Fruit fly (Drosophila melanogaster): Measurements from ENCODE around the gene chm.

The chm gene

dm6 chr2L:7401627-7402026, 10.6 kb upstream of the chm start (continued):
- no peak for TF ChIP-seq fd64A (GFP tag; optimal IDR thresholded peaks at IDR 0.05)
- TF ChIP-seq CoRest (tag; optimal IDR thresholded peaks at IDR 0.05): peak; percentile 85
- peak; percentile 62 for TF ChIP-seq CG30403 (GFP tag; optimal IDR thresholded peaks at IDR 0.05)
- peak; percentile 30 for TF ChIP-seq Nf-YB (GFP tag; optimal IDR thresholded peaks at IDR 0.05)
- TF ChIP-seq Sox102F (GFP tag; optimal IDR thresholded peaks at IDR 0.05): peak; percentile 86
- no peak for TF ChIP-seq luna (GFP tag; optimal IDR thresholded peaks at IDR 0.05)
- TF ChIP-seq CG4854 (GFP tag; optimal IDR thresholded peaks at IDR 0.05): peak; percentile 60
- TF ChIP-seq Dip2 (GFP tag; IDR thresholded peaks at IDR 0.05): no peak
- peak; percentile 68 for TF ChIP-seq CG17829 (tag; optimal IDR thresholded peaks at IDR 0.05)
- TF ChIP-seq CG15696 (tag; optimal IDR thresholded peaks at IDR 0.05): peak; percentile 61
- no peak for TF ChIP-seq Doc3 (GFP tag; IDR thresholded peaks at IDR 0.05; ENCODE audit: partially characterized antibody)
- TF ChIP-seq Tbp (GFP tag; optimal IDR thresholded peaks at IDR 0.05): no peak
- TF ChIP-seq hbn (GFP tag; IDR thresholded peaks at IDR 0.05; ENCODE audit: partially characterized antibody): no peak
- no peak for TF ChIP-seq Atf-2 (GFP tag; optimal IDR thresholded peaks at IDR 0.05)
- TF ChIP-seq CG15073 (GFP tag; optimal IDR thresholded peaks at IDR 0.05): no peak
- peak; percentile 3 for TF ChIP-seq CG8089 (GFP tag; optimal IDR thresholded peaks at IDR 0.05)
- TF ChIP-seq Nf-YA (GFP tag; IDR thresholded peaks at IDR 0.05): peak; percentile 71
- TF ChIP-seq Mrtf (GFP tag; IDR thresholded peaks at IDR 0.05): peak; percentile 73; the same call in 1 of the 3 replicates
- TF ChIP-seq CG30020 (tag; optimal IDR thresholded peaks at IDR 0.05): peak; percentile 12
- peak; percentile 80 for TF ChIP-seq CG17359 (tag; optimal IDR thresholded peaks at IDR 0.05)
- TF ChIP-seq CG7987 (GFP tag; optimal IDR thresholded peaks at IDR 0.05): no peak
- peak; percentile 63 for TF ChIP-seq CG31224 (GFP tag; IDR thresholded peaks at IDR 0.05)
- TF ChIP-seq Sox100B (GFP tag; optimal IDR thresholded peaks at IDR 0.05): peak; percentile 53
- TF ChIP-seq Hmr (GFP tag; optimal IDR thresholded peaks at IDR 0.05): peak; percentile 62
- peak; percentile 65; the same call in 2 of the 3 replicates for TF ChIP-seq CG11695 (GFP tag; IDR thresholded peaks at IDR 0.05)
- TF ChIP-seq hth (optimal IDR thresholded peaks at IDR 0.05): no peak
- TF ChIP-seq Scr (GFP tag; IDR thresholded peaks at IDR 0.05; ENCODE audit: partially characterized antibody): no peak
- TF ChIP-seq Jarid2 (GFP tag; optimal IDR thresholded peaks at IDR 0.05): no peak
- peak; percentile 46 for TF ChIP-seq gsb (GFP tag; IDR thresholded peaks at IDR 0.05)
- TF ChIP-seq CG4424 (GFP tag; optimal IDR thresholded peaks at IDR 0.05): peak; percentile 51
- peak; percentile 77 for TF ChIP-seq PHDP (tag; optimal IDR thresholded peaks at IDR 0.05)
- TF ChIP-seq gt (GFP tag; IDR thresholded peaks at IDR 0.05): 0 out of 2 replicates have a peak, but pooled peaks have one; percentile 44
- no peak for TF ChIP-seq CG31365 (tag; optimal IDR thresholded peaks at IDR 0.05)
- no peak for TF ChIP-seq Sry-δ (GFP tag; optimal IDR thresholded peaks at IDR 0.05)
- TF ChIP-seq CG7357 (GFP tag; IDR thresholded peaks at IDR 0.05): peak; percentile 54; the same call in 1 of the 3 replicates
- TF ChIP-seq CG2202 (tag; optimal IDR thresholded peaks at IDR 0.05): no peak
- TF ChIP-seq CG2199 (GFP tag; IDR thresholded peaks at IDR 0.05): 0 out of 3 replicates have a peak, but pooled peaks have one; percentile 8
- no peak for TF ChIP-seq Drgx (GFP tag; IDR thresholded peaks at IDR 0.05)
- no peak for TF ChIP-seq gro (GFP tag; optimal IDR thresholded peaks at IDR 0.05)
- peak; percentile 81 for TF ChIP-seq sim (GFP tag; IDR thresholded peaks at IDR 0.05)
- TF ChIP-seq bowl (GFP tag; IDR thresholded peaks at IDR 0.05): no peak
- peak; percentile 77; the same call in 2 of the 3 replicates for TF ChIP-seq zfh1 (GFP tag; IDR thresholded peaks at IDR 0.05)
- no peak for TF ChIP-seq CG13287 (GFP tag; IDR thresholded peaks at IDR 0.05; ENCODE audit: partially characterized antibody)
- no peak for TF ChIP-seq Hey (tag; optimal IDR thresholded peaks at IDR 0.05)
- peak; percentile 75 for TF ChIP-seq CG8924 (tag; optimal IDR thresholded peaks at IDR 0.05)
- peak; percentile 57 for TF ChIP-seq bcd (GFP tag; optimal IDR thresholded peaks at IDR 0.05)
- TF ChIP-seq sens (GFP tag): peak; percentile 91
- TF ChIP-seq CG3407 (GFP tag; optimal IDR thresholded peaks at IDR 0.05): peak; percentile 16
- no peak for TF ChIP-seq CG6654 (GFP tag; optimal IDR thresholded peaks at IDR 0.05)
- TF ChIP-seq CG8478 (optimal IDR thresholded peaks at IDR 0.05): no peak
- no peak for TF ChIP-seq ERR (GFP tag; optimal IDR thresholded peaks at IDR 0.05)
- peak; percentile 67 for TF ChIP-seq az2 (GFP tag; optimal IDR thresholded peaks at IDR 0.05)

Measured in whole organism, embryonic.